Worm (Caenorhabditis elegans): ENCODE results near the gene R04F11.3.

DNA sequence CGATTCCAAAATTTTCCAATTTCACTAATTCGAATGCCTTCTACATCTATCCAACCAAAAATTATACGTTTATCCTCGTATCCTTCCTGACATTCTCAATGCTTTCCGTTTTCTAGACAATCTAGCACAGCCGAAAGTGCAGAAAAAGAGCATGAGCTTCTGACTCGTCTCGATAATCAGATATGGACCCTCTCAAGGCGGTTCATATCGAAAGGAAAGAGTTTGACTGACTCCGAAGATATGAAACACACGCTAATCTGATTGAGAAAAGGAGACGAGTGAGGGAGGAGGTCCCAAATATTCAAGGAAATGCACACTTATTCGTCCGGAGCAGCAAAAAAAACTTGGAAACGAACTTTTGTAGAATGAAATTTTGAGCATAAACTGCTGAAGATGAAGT is 12.2 kb upstream of the R04F11.3 start:
- TF ChIP-seq him-1 (tag; optimal IDR thresholded peaks at IDR 0.05), result no peak
- TF ChIP-seq W03F9.2 (tag; optimal IDR thresholded peaks at IDR 0.05), result no peak
- no peak for TF ChIP-seq dao-5 (tag; optimal IDR thresholded peaks at IDR 0.05)

All from whole organism, L4/young adult.